Fruit fly (Drosophila melanogaster) Kc167 (cell line): ENCODE results near the gene RpL35.

Experiments used
- Myc ChIP-seq: fragments of >200 bp; optimal IDR thresholded peaks from 2 replicates; lab custom pipeline; 2017; ENCODE audit warnings: missing external identifiers
- Sin3A ChIP-seq: fragments of >200 bp; optimal IDR thresholded peaks from 2 replicates; lab custom pipeline; 2018; ENCODE audit warnings: missing external identifiers
- h ChIP-seq: fragments of >200 bp; optimal IDR thresholded peaks from 3 replicates; lab custom pipeline; 2018; ENCODE audit warnings: missing external identifiers
- insv ChIP-seq: fragments of >200 bp; optimal IDR thresholded peaks from 3 replicates; lab custom pipeline; 2018; ENCODE audit warnings: missing external identifiers
- psq ChIP-seq: fragments of >200 bp; optimal IDR thresholded peaks from 2 replicates; lab custom pipeline; 2017; ENCODE audit warnings: missing external identifiers
- ttk ChIP-seq: sonication (Bioruptor generic); optimal IDR thresholded peaks from 2 replicates; lab custom pipeline; 2017; ENCODE audit warnings: missing external identifiers

The RpL35 gene

dm6 chrX:5672243-5673051, at the start of gene RpL35:
Gene RpL35, plus strand, starts transcription at chrX:5672401.
- no peak for TF ChIP-seq psq (lab: Kevin White, UChicago)
- TF ChIP-seq h = no peak
- no peak for TF ChIP-seq ttk (lab: Kevin White, UChicago)
- TF ChIP-seq Myc (lab: Kevin White, UChicago) = no peak
- TF ChIP-seq Sin3A (lab: Kevin White, UChicago) = no peak
- TF ChIP-seq insv (lab: Kevin White, UChicago) = no peak

dm6 chrX:5634714-5635113, 37.5 kb upstream of the RpL35 start:
- no peak for TF ChIP-seq Myc (lab: Kevin White, UChicago)
- TF ChIP-seq Sin3A (lab: Kevin White, UChicago) = no peak
- TF ChIP-seq psq (lab: Kevin White, UChicago) = no peak
- TF ChIP-seq ttk (lab: Kevin White, UChicago) = no peak
- no peak for TF ChIP-seq insv (lab: Kevin White, UChicago)
- TF ChIP-seq h = no peak

DNA sequence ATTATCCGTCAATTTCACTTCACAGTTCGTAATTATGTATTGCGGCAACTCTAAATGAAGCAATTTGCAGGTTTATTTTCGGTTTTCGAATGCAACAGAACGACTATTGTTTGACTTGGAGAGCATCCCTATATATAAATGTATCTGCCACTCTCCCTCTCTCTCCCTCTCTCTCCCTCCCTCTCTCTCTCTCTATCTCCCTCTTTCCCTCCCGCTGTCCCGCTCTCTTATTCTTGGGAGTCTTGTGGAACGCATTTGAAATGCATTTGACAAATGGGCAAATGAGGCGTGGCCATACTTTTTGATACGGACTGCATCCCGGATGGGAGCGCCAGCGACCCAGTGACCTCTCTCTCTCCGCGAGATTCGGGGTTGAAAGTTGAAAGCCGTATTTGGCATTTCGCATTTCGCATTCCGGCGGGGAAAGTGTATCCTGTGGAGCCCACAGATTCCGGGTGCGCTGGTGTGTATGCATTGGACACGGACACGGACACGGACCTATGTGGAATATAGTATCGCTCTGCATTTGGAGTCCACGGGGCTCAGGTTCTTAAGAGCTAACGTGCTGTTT, 35.6 kb upstream of the RpL35 start:
- TF ChIP-seq h (no peak), Myc (lab: Kevin White, UChicago) (no peak), ttk (lab: Kevin White, UChicago) (no peak), psq (lab: Kevin White, UChicago) (no peak)

dm6 chrX:5637543-5637942, 34.7 kb upstream of the RpL35 start:
- TF ChIP-seq h (no peak), Sin3A (lab: Kevin White, UChicago) (no peak), ttk (lab: Kevin White, UChicago) (no peak), psq (lab: Kevin White, UChicago) (no peak), Myc (lab: Kevin White, UChicago) (no peak), insv (lab: Kevin White, UChicago) (no peak)

DNA sequence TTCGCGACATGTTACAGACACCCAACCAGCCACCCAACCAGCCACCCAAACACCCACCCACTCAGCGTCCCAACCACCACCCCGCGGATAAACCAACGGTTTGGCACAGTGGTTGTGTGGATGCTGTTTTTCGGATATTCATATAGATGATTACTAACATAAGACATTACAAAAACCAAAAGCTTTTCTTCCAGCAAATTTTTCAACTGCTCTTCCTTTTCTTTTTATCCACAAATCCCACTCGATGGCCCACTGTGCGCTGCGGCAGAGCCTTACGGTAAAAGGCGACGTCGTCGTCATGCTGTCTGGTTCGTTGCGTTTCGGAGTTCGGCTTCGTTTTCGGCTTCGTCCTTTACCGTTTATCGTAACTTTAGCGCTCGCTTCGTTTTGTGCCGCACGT, 33.6 kb upstream of the RpL35 start:
- no peak for TF ChIP-seq ttk (lab: Kevin White, UChicago)
- no peak for TF ChIP-seq insv (lab: Kevin White, UChicago)
- no peak for TF ChIP-seq h
- no peak for TF ChIP-seq Myc (lab: Kevin White, UChicago)
- no peak for TF ChIP-seq psq (lab: Kevin White, UChicago)
- no peak for TF ChIP-seq Sin3A (lab: Kevin White, UChicago)

DNA sequence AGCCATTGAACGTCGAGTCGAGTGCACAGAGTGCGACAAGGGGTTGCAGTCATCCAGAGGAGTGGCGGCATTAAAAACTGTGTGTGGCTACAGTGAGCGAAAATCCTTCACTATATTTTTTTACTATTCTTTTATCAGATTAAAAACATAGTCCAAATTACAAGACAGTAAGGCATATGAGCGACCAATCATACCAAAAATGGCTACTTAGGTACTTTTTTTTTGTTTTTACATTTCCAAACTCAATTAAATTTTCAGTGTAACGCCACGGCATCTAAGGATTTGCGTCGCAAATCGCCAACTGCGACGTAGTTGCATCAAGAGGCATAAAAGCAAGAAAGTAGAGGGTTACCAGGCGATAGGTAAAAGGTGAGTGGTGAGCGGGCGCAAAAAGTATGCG, 33.1 kb upstream of the RpL35 start:
- TF ChIP-seq h (no peak), Myc (lab: Kevin White, UChicago) (no peak), Sin3A (lab: Kevin White, UChicago) (no peak), insv (lab: Kevin White, UChicago) (no peak), psq (lab: Kevin White, UChicago) (no peak), ttk (lab: Kevin White, UChicago) (no peak)

DNA sequence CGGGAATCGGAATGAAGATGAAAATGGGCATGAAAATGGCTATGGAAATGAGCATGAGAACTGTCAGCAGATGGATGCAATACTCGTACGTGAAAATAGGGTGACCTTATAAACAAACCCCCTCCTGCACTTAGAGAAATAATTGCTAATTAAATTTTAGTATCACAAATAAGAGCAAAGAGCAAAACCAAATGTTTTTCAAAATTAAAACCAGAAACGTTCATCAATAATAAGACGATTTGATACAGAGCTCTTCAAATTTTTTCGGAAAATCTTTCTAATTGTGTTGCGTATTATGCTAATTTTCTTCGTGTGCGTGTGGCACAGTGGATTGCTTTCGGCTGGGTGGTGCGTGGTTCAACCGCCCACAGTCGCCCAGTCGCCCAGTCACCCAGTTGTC, 26.0 kb upstream of the RpL35 start:
- TF ChIP-seq Myc (lab: Kevin White, UChicago) (no peak), h (no peak), psq (lab: Kevin White, UChicago) (no peak), insv (lab: Kevin White, UChicago) (no peak), ttk (lab: Kevin White, UChicago) (no peak), Sin3A (lab: Kevin White, UChicago) (no peak)

DNA sequence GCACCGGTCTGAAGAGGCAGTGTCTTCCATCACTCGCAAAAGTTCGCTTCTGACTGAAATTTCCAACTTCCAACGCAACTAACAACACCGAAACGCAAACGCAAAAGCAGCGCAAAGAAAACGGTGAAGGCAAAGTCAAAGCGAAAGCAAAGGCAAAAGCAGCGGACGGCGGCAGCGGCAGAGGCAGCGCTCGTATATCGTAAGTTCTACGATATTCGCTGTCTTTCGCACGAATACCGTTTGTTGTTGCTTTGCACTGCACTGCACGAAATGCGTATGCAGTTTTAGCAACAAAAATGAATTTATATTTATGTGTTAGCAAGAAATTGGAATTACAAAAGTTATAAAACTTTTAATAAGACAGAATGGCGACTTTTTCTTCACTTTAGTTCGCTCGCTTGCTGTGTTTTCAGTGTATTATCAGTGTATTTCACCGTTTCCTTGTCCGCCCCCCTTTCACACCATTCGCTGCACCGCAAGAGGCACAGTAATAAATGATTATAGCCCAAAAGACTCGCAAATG, 23.7 kb upstream of the RpL35 start, which contains the start of gene OtopLa:
TSS of gene OtopLa (minus strand) at position 51 of the 523 bp plus-strand sequence.
- TF ChIP-seq Myc (lab: Kevin White, UChicago) (no peak), insv (lab: Kevin White, UChicago) (no peak), ttk (lab: Kevin White, UChicago) (no peak), Sin3A (lab: Kevin White, UChicago) (no peak), h (no peak), psq (lab: Kevin White, UChicago) (no peak)

- TF ChIP-seq insv (lab: Kevin White, UChicago) = no peak
- no peak for TF ChIP-seq Sin3A (lab: Kevin White, UChicago)
- no peak for TF ChIP-seq Myc (lab: Kevin White, UChicago)
Observed at dm6 chrX:5649387-5649786, 22.8 kb upstream of the RpL35 start.

dm6 chrX:5649998-5650397, 22.2 kb upstream of the RpL35 start:
- TF ChIP-seq psq (lab: Kevin White, UChicago) = no peak
- TF ChIP-seq h = no peak
- TF ChIP-seq ttk (lab: Kevin White, UChicago) = no peak
- TF ChIP-seq Myc (lab: Kevin White, UChicago) = no peak
- no peak for TF ChIP-seq insv (lab: Kevin White, UChicago)
- no peak for TF ChIP-seq Sin3A (lab: Kevin White, UChicago)

DNA sequence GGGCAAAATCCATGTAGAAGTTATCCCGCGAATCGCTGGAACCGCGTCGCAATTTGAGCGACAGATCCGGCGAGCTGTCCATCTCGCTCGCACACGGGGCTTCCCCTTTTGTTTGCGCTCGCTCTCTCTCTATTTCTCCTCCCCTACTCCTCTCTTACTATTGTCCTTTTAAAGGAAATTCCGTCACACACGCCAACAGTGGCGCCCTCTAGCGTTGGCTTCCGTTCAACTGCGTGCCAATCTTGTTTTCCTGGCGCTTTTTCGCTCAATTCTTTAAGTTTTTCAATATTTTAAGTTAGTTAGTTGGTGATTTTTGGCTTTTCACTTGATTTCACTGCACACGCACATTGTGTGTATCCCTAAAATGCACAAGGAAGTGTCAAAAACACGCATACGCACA, 10.2 kb upstream of the RpL35 start:
- no peak for TF ChIP-seq Myc (lab: Kevin White, UChicago)
- no peak for TF ChIP-seq insv (lab: Kevin White, UChicago)
- no peak for TF ChIP-seq h

DNA sequence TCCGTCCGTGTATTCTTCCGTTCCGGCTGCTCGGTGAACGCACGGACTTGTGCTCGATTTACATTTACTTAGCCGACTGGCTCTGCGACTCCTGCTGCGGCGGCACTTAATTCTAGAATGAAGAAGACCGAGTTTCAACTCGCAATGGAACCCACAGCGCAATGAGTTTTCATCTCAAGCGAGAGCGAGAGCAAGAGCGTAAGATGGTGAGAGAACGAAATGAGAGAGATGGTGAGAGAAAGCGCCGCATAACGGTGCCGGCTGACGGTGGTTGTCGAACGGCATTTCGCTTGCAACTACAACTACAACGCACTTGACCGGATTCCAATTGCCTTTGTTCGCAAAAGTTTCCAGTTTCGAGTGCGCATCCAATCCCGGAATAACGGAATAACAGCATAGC, 9.4 kb upstream of the RpL35 start, which contains the start of gene OtopLc:
TSS of gene OtopLc (minus strand) at position 101 of the 400 bp plus-strand sequence.
- no peak for TF ChIP-seq psq (lab: Kevin White, UChicago)
- no peak for TF ChIP-seq ttk (lab: Kevin White, UChicago)
- no peak for TF ChIP-seq insv (lab: Kevin White, UChicago)
- TF ChIP-seq Sin3A (lab: Kevin White, UChicago) = no peak
- TF ChIP-seq h = no peak
- TF ChIP-seq Myc (lab: Kevin White, UChicago) = no peak
